Fruit fly (Drosophila melanogaster): Measurements from ENCODE around the gene mus304.

dm6 chr3L:18146833-18147232, 37.2 kb downstream of the mus304 start:
- TF ChIP-seq cic (GFP tag; optimal IDR thresholded peaks at IDR 0.05) (no peak), tj (GFP tag; optimal IDR thresholded peaks at IDR 0.05) (no peak), kay (GFP tag; ENCODE audit: borderline replicate concordance) (no peak), pad (GFP tag; optimal IDR thresholded peaks at IDR 0.05) (no peak), Mnt (GFP tag; optimal IDR thresholded peaks at IDR 0.05) (no peak), ovo (GFP tag; optimal IDR thresholded peaks at IDR 0.05) (no peak), Crg-1 (GFP tag; optimal IDR thresholded peaks at IDR 0.05) (no peak), Hr96 (GFP tag; optimal IDR thresholded peaks at IDR 0.05) (no peak), CG33017 (tag; optimal IDR thresholded peaks at IDR 0.05) (no peak), bab1 (GFP tag; optimal IDR thresholded peaks at IDR 0.05) (no peak), CG7101 (tag; optimal IDR thresholded peaks at IDR 0.05) (no peak), CG11617 (GFP tag; optimal IDR thresholded peaks at IDR 0.05) (no peak), CG7045 (GFP tag; optimal IDR thresholded peaks at IDR 0.05) (no peak), Clk (GFP tag; optimal IDR thresholded peaks at IDR 0.05) (no peak)
